Worm (Caenorhabditis elegans): ENCODE results near the gene fip-3.

DNA sequence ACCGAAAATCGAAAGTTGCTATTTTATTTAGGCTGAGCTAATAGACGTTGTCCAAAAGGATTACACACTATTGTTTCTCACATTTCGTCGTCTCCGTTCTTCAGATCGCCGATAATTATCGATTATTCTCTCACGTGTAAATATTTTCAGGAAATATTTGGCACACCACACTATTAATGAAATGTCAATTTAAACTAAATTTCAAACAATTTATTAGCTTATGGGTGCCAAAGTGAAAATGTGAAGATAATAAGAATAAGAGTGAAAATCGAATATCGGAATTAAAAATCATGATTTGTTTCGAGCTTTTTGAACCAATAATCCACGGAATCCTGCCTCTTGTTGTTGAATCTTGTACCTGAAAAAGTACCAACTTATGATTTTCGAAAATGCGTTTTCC, 27.3 kb upstream of the fip-3 start, which contains the start of gene C06E1.11:
- TF ChIP-seq fkh-10 (GFP tag; optimal IDR thresholded peaks at IDR 0.05) (no peak), snpc-4 (tag; optimal IDR thresholded peaks at IDR 0.05) (no peak), nhr-237 (tag; optimal IDR thresholded peaks at IDR 0.05) (no peak), mab-9 (GFP tag; IDR thresholded peaks at IDR 0.05) (no peak), mep-1 (tag; optimal IDR thresholded peaks at IDR 0.05) (no peak)
